Worm (Caenorhabditis elegans) whole organism, L3 larva: ENCODE data around the gene mbk-2.

Experiments used
- R02D3.7 ChIP-seq: fragments of 150-350 bp; optimal IDR thresholded peaks from 2 replicates; lab custom pipeline; 2014; ENCODE audit warnings: missing biosample characterization, missing genetic modification characterization
- aly-2 ChIP-seq: fragments of 150-350 bp; optimal IDR thresholded peaks from 2 replicates; lab custom pipeline; 2014; ENCODE audit warnings: missing biosample characterization, missing genetic modification characterization
- ceh-28 ChIP-seq: fragments of 150-350 bp; optimal IDR thresholded peaks from 2 replicates; lab custom pipeline; 2014; ENCODE audit warnings: missing biosample characterization, missing genetic modification reagents, missing genetic modification characterization
- ceh-82 ChIP-seq: fragments of 150-350 bp; optimal IDR thresholded peaks from 2 replicates; lab custom pipeline; 2014; ENCODE audit warnings: missing biosample characterization, missing genetic modification characterization
- ceh-9 ChIP-seq: sonication (generic microtip); optimal IDR thresholded peaks from 2 replicates; lab custom pipeline; 2018; ENCODE audit warnings: missing biosample characterization, missing genetic modification characterization
- daf-12 ChIP-seq: fragments of 150-350 bp; optimal IDR thresholded peaks from 2 replicates; lab custom pipeline; 2014; ENCODE audit warnings: missing biosample characterization, missing genetic modification reagents, missing genetic modification characterization
- egl-5 ChIP-seq: fragments of 150-350 bp; optimal IDR thresholded peaks from 2 replicates; lab custom pipeline; 2017; ENCODE audit warnings: missing biosample characterization, missing genetic modification reagents, missing genetic modification characterization, inconsistent platforms
- elt-1 ChIP-seq: fragments of 150-350 bp; optimal IDR thresholded peaks from 2 replicates; lab custom pipeline; 2014; ENCODE audit warnings: missing biosample characterization, missing genetic modification characterization
- elt-2 ChIP-seq: sonication (generic microtip); optimal IDR thresholded peaks from 2 replicates; lab custom pipeline; 2016; ENCODE audit warnings: missing genetic modification reagents, mild to moderate bottlenecking, missing genetic modification characterization, missing compliant biosample characterization
- elt-3 ChIP-seq, 3 experiments: fragments of 150-350 bp in 1 of 3; sonication (generic microtip) in 2 of 3; optimal IDR thresholded peaks; 2 replicates in 2 of 3; 4 replicates in 1 of 3; lab custom pipeline; 2014 to 2017; ENCODE audit warnings: missing biosample characterization in 3 of 3, missing genetic modification characterization in 3 of 3
- eor-1 ChIP-seq, 2 experiments: fragments of 150-350 bp; optimal IDR thresholded peaks; 2 replicates each; lab custom pipeline; 2014 to 2018; ENCODE audit warnings: missing biosample characterization in 2 of 2, missing genetic modification characterization in 2 of 2
- fkh-10 ChIP-seq: sonication (generic microtip); optimal IDR thresholded peaks from 2 replicates; lab custom pipeline; 2017; ENCODE audit warnings: missing biosample characterization, missing genetic modification reagents, missing genetic modification characterization
- fkh-2 ChIP-seq: fragments of 150-350 bp; optimal IDR thresholded peaks from 2 replicates; lab custom pipeline; 2014; ENCODE audit warnings: missing biosample characterization, missing genetic modification reagents, missing genetic modification characterization
- fos-1 ChIP-seq: fragments of 150-350 bp; optimal IDR thresholded peaks from 2 replicates; lab custom pipeline; 2014; ENCODE audit warnings: missing biosample characterization, missing genetic modification characterization
- jun-1 ChIP-seq: fragments of 150-350 bp; optimal IDR thresholded peaks from 2 replicates; lab custom pipeline; 2014; ENCODE audit warnings: missing biosample characterization, missing genetic modification reagents, missing genetic modification characterization
- lin-15B ChIP-seq: fragments of 150-350 bp; optimal IDR thresholded peaks from 2 replicates; lab custom pipeline; 2014; ENCODE audit warnings: missing biosample characterization, missing genetic modification characterization
- lsy-12 ChIP-seq: sonication (generic microtip); optimal IDR thresholded peaks from 2 replicates; lab custom pipeline; 2016; ENCODE audit warnings: mild to moderate bottlenecking, missing genetic modification characterization, missing compliant biosample characterization
- mml-1 ChIP-seq: fragments of 150-350 bp; sonication (generic microtip); optimal IDR thresholded peaks from 3 replicates; lab custom pipeline; 2014; ENCODE audit warnings: missing biosample characterization, missing genetic modification characterization
- nfya-1 ChIP-seq: sonication (generic microtip); optimal IDR thresholded peaks from 2 replicates; lab custom pipeline; 2017; ENCODE audit warnings: missing genetic modification characterization, mild to moderate bottlenecking, missing compliant biosample characterization, antibody characterized with exemption, moderate library complexity; ENCODE audit not compliant: insufficient read depth
- nhr-11 ChIP-seq: fragments of 150-350 bp; optimal IDR thresholded peaks from 2 replicates; lab custom pipeline; 2014; ENCODE audit warnings: missing biosample characterization, missing genetic modification characterization
- nhr-23 ChIP-seq: fragments of 150-350 bp; optimal IDR thresholded peaks from 2 replicates; lab custom pipeline; 2014; ENCODE audit warnings: missing biosample characterization, missing genetic modification reagents, missing genetic modification characterization
- nhr-25 ChIP-seq: sonication (generic microtip); optimal IDR thresholded peaks from 2 replicates; lab custom pipeline; 2017; ENCODE audit warnings: missing biosample characterization, missing genetic modification characterization
- nhr-67 ChIP-seq: fragments of 150-350 bp; optimal IDR thresholded peaks from 2 replicates; lab custom pipeline; 2014; ENCODE audit warnings: missing biosample characterization, missing genetic modification characterization
- nhr-76 ChIP-seq: fragments of 150-350 bp; sonication (generic microtip); optimal IDR thresholded peaks from 5 replicates; lab custom pipeline; 2014; ENCODE audit warnings: missing biosample characterization, missing genetic modification characterization
- nhr-77 ChIP-seq: fragments of 150-350 bp; optimal IDR thresholded peaks from 2 replicates; lab custom pipeline; 2014; ENCODE audit warnings: missing biosample characterization, missing genetic modification characterization
- pha-4 ChIP-seq: fragments of 150-350 bp; optimal IDR thresholded peaks from 2 replicates; lab custom pipeline; 2014; ENCODE audit warnings: missing biosample characterization, missing genetic modification reagents, missing genetic modification characterization
- pqm-1 ChIP-seq: fragments of 150-350 bp; optimal IDR thresholded peaks from 2 replicates; lab custom pipeline; 2017; ENCODE audit warnings: missing biosample characterization, missing genetic modification characterization, inconsistent platforms
- sea-2 ChIP-seq: fragments of 150-350 bp; sonication (generic microtip); optimal IDR thresholded peaks from 4 replicates; lab custom pipeline; 2014; ENCODE audit warnings: missing biosample characterization, missing genetic modification reagents, missing genetic modification characterization
- snpc-4 ChIP-seq: fragments of 150-350 bp; optimal IDR thresholded peaks from 2 replicates; lab custom pipeline; 2014; ENCODE audit warnings: missing biosample characterization, missing genetic modification characterization
- unc-62 ChIP-seq: fragments of 150-350 bp; sonication (generic microtip); optimal IDR thresholded peaks from 4 replicates; lab custom pipeline; 2014; ENCODE audit warnings: missing biosample characterization, missing genetic modification reagents, missing genetic modification characterization
- zag-1 ChIP-seq: fragments of 150-350 bp; optimal IDR thresholded peaks from 2 replicates; lab custom pipeline; 2014; ENCODE audit warnings: missing biosample characterization, missing genetic modification characterization
- ztf-11 ChIP-seq: fragments of 150-350 bp; optimal IDR thresholded peaks from 2 replicates; lab custom pipeline; 2014; ENCODE audit warnings: missing biosample characterization, missing genetic modification characterization
- ztf-4 ChIP-seq: fragments of 150-350 bp; optimal IDR thresholded peaks from 2 replicates; lab custom pipeline; 2014; ENCODE audit warnings: missing biosample characterization, missing genetic modification characterization

The mbk-2 gene

DNA sequence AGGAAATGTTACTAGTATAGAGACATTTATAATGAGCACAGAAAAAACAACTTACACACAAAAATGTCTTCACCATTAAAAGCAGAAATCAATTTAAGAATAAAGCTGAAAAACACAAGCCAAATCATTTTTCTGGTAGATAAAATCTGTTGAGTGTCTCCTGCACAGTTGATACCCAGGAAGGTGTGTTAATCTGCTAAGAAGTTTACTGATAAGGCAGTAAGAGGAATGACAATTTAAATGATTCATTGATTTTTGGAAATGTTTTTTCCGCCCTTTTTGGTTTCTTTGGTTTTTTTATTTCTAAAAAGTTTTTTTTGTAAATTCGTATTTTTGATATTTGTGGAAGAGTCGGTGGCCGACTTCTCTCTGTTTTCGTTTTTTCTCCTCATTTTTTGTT lies 23.0 kb upstream of the mbk-2 start, which contains the start of gene K10D11.3:
Gene K10D11.3, minus strand, starts transcription at position 174 of the 400 bp plus-strand sequence.
- no peak for TF ChIP-seq aly-2
- peak; percentile 53 for TF ChIP-seq elt-2 (tag; lab: Kevin White, UChicago)
- peak; percentile 37 for TF ChIP-seq pqm-1 (tag; lab: Kevin White, UChicago)

DNA sequence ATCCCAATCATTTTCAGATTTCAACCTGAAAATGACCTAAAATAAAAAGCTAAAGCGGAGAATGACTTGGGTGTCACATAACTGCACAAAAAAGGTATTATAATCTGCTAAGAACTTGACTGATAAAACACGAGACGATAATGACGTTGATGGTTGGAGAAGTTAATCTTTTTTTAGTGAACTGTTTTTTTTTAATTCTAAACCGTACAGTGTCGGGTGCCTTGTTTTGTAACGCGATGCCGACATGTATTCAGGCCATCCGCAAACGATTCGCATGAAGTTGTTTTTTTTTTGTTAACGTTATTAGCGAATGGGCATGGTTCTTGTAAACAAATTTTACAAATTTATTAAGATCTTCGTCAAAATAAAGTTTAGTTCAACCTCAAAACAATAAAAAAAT lies 19.6 kb upstream of the mbk-2 start, which contains the start of gene K10D11.6:
Gene K10D11.6, minus strand, starts transcription at position 101 of the 400 bp plus-strand sequence.
- TF ChIP-seq ztf-4 (tag; lab: Kevin White, UChicago) (no peak), elt-2 (tag; lab: Kevin White, UChicago) (peak; percentile 46), jun-1 (no peak), aly-2 (no peak), lsy-12 (no peak), pqm-1 (tag; lab: Kevin White, UChicago) (peak; percentile 15), nhr-23 (no peak), ceh-28 (no peak), snpc-4 (tag; lab: Kevin White, UChicago) (no peak), nhr-76 (tag; lab: Kevin White, UChicago) (no peak), nfya-1 (tag; lab: Kevin White, UChicago) (no peak), fkh-10 (no peak), nhr-67 (tag; lab: Kevin White, UChicago) (no peak), fkh-2 (tag; lab: Kevin White, UChicago) (no peak), unc-62 (GFP tag; lab: Kevin White, UChicago) (no peak), egl-5 (no peak), elt-3 (tag; optimal IDR thresholded peaks at IDR 0.05; lab: Kevin White, UChicago) (no peak)
- TF ChIP-seq, all 47 proteins: peak for 2

DNA sequence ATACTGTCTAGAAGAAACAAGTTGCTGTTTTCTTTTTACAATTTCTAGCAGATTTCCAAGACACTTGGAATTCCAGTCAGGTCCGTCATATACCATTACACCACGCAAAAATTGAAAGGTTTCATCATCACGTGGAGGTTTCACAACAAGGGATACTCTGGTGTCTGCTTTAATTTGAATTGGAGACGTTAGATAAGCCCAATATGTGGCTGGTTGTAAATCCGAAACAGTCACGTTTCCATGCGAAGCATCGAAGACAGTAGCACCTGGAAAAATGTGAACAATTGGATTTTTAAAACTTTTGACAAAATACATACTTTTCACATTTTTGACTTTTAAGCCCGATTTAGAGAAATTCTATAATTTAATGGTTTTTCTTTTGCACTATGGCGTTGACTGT lies 18.3 kb upstream of the mbk-2 start:
- TF ChIP-seq sea-2: no peak
- TF ChIP-seq mml-1: no peak
- no peak for TF ChIP-seq lin-15B (tag; lab: Kevin White, UChicago)
- no peak for TF ChIP-seq nhr-25 (tag; lab: Kevin White, UChicago)
- no peak for TF ChIP-seq pqm-1 (tag; lab: Kevin White, UChicago)
- no peak for TF ChIP-seq ztf-11 (tag; lab: Kevin White, UChicago)
- no peak for TF ChIP-seq jun-1
- TF ChIP-seq nhr-11 (tag; lab: Kevin White, UChicago): no peak
- TF ChIP-seq, all 47 proteins: peak for 0

DNA sequence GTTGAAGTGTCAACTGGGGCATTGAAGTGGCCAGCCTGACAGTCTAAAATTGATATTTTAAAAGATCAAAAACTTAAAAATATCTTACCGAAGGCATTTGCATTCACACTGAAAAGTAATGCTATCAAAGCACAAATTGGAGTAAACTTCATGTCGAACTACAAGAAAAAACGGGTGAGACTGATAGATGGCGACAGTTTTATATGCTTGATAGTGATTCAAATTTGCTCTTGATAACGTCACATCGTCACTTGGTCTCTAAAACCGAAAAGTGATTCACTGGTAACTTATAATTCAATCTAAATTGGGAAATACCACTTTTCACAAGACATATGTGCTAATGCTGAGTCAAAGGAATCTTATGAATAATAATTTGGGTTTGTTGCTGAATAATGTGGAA lies 17.3 kb upstream of the mbk-2 start, which contains the start of gene K10D11.5:
Gene K10D11.5, minus strand, starts transcription at position 215 of the 400 bp plus-strand sequence.
- TF ChIP-seq pqm-1 (tag; lab: Kevin White, UChicago) (peak; percentile 93), nhr-77 (tag; lab: Kevin White, UChicago) (no peak), elt-2 (tag; lab: Kevin White, UChicago) (peak; percentile 68)

DNA sequence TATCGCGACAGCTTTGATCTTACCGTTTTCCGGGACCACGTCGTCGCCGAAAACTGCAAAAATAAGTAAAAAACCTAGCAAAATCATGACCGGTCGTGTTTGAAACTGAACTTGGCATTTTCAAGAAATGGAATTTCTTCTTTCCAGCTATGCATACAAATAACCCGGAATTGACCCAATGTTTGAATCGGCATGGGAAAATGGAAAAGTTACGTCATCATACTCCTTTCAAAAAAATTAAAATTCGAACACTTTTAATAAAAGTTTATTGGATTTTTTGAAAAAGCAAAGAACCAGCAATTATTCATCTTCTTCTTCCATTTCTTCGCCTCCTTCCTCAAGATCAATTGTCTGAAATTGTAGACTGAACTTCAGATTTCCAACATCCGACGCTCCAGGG lies 14.6 kb upstream of the mbk-2 start, which contains the start of gene K10D11.4:
Gene K10D11.4, minus strand, starts transcription at position 101 of the 400 bp plus-strand sequence.
- TF ChIP-seq R02D3.7: no peak

DNA sequence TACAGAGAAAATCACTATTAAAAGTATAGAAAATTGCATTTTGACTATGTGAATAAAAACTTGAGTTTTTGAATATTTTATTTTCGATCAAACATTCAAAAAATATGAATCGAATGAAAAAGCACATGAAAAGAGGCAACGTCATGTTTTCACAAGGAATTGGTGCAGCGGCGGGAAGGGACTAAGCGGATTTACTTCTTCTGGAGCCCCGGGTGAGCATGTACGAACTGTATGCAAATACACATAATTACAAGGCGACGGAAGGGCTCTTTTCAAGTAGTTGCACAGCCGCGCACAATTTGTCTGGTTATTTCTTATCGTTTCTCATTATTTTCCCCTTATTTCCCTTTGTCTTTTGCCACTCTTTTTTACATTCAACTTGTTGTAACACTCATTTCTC lies 13.1 kb upstream of the mbk-2 start, which contains the start of gene K10D11.7:
Gene K10D11.7, minus strand, starts transcription at position 101 of the 400 bp plus-strand sequence.
- TF ChIP-seq egl-5 (no peak), ceh-28 (no peak), R02D3.7 (no peak), eor-1 (tag; optimal IDR thresholded peaks at IDR 0.05; lab: Kevin White, UChicago) (no peak), zag-1 (tag; lab: Kevin White, UChicago) (no peak), nhr-67 (tag; lab: Kevin White, UChicago) (no peak), unc-62 (GFP tag; lab: Kevin White, UChicago) (no peak), nfya-1 (tag; lab: Kevin White, UChicago) (no peak), ztf-4 (tag; lab: Kevin White, UChicago) (no peak), ceh-9 (no peak), elt-1 (no peak), fkh-2 (tag; lab: Kevin White, UChicago) (no peak)

DNA sequence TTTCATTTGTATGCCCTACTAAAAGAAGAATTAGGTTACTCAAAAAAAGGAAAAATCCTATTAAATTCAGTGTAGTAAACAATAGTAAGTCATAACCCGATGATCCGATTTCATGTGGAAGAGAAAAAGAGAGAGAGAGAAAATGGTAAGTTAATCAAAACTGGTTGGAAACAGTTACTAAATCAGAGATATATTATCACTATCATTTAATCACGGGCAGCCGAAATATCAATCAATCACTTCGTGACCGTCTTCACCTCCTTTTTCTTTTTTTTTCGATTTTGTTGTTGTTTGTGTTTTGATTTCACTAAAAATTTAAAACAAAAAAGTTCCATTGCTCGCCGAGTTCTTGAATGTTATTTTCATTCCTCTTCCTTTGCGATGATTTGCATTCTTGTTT lies 11.4 kb upstream of the mbk-2 start:
- TF ChIP-seq ceh-28: no peak
- no peak for TF ChIP-seq ztf-4 (tag; lab: Kevin White, UChicago)
- no peak for TF ChIP-seq fos-1 (tag; lab: Kevin White, UChicago)
- TF ChIP-seq nhr-25 (tag; lab: Kevin White, UChicago): no peak
- peak in 1 of 3 experiments; percentile 8 for TF ChIP-seq elt-3 (tag; optimal IDR thresholded peaks at IDR 0.05; lab: Kevin White, UChicago)
- TF ChIP-seq daf-12 (tag; lab: Kevin White, UChicago): no peak
- TF ChIP-seq R02D3.7: no peak
- TF ChIP-seq ceh-82 (tag; lab: Kevin White, UChicago): no peak
- no peak for TF ChIP-seq ceh-9
- no peak for TF ChIP-seq pha-4 (tag; lab: Kevin White, UChicago)
- peak; percentile 35 for TF ChIP-seq nhr-23
